Worm (Caenorhabditis elegans): Measurements from ENCODE around the gene madf-5.
A peak's percentile ranks its signal among the peaks of the same experiment; 100 is the strongest.

The madf-5 gene

DNA sequence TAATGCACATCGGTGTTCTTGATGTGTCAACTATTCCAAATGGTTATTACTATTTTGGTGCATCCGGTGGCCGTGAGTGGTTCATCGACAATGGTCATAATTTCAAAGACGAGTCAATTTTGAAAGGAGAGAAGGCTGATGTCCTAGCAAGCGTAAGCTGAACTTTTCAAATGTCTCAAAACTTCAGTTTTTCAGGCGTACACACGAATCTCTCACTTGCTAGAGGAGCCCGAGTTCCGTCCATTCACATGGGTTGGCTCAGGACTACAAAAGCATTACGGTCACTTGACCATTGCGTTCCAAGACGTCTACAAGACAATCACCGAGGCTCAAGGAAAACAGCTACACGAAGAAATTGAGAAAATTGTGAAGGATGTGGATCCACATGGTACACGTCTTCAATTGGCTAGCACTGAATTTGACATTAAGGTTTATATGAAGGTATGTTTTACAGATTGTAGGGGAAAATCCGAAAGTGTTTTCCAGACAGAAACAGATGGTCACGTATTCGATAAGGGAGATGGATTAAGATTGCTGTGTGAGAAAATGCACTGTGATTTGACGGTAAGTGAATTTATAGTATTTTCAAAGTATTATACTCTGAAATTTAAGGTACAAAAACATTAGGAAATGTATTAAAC is 36.0 kb downstream of the madf-5 start:
- TF ChIP-seq rpc-1 (optimal IDR thresholded peaks at IDR 0.05) (no peak), rpc-1 (tag; optimal IDR thresholded peaks at IDR 0.05) (no peak), F52B5.7 (tag; optimal IDR thresholded peaks at IDR 0.05) (peak; percentile 1), ztf-6 (GFP tag; IDR thresholded peaks at IDR 0.05) (no peak), madf-3 (GFP tag; IDR thresholded peaks at IDR 0.05) (no peak)

DNA sequence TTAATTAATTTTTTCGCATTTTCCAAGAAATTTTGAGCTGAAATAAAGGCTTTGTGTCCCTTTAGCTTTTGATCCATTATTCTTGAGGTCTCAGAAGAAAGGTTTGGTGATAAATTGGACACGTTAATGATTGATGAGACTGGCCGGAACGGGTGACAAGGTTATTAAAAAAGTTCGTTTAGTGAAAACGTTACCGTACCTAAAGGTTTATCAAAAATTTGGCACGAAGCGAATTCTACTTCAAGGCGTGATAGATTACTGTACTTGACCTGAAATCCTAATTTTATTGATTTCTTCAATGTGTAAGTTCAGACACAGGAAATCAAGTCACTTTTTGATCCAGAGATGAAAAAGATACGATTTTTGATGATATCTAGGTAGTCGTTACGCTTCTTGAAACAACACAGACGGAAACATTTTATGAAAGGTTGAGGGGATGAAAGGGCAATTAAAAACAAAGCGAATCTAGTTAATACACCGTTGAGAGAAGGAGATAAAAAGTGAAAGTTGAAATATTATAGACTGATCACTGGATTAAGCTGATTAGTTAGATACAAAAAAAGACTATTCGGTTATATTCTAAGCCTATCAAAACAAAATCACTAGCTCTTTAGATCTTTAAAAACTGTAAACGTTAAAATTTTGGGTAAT is 37.2 kb downstream of the madf-5 start:
- TF ChIP-seq atf-7 (tag; optimal IDR thresholded peaks at IDR 0.05) (no peak), ama-1 (optimal IDR thresholded peaks at IDR 0.05) (peak; percentile 35), ama-1 (GFP tag; optimal IDR thresholded peaks at IDR 0.05) (no peak), bed-2 (GFP tag; IDR thresholded peaks at IDR 0.05) (no peak), pbrm-1 (GFP tag; IDR thresholded peaks at IDR 0.05) (no peak), egl-44 (GFP tag; IDR thresholded peaks at IDR 0.05) (no peak)

DNA sequence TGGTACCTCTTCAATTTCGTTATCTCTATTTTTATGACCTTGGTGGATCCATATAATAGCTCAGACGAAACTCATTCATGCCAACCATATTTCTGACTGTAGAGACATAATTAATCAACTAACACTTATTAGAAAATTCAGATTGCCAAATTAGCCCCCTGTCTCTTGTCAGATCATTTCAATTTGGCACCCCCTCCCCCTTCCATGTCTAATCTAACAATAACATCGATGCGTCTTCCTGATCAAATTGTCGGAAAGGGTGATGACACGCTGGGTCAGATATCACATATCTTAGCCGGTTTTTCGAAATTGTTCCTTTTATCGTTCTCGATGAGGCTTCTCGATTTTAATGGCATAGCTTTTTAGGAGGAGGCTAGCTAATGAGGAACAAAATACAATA is 37.9 kb downstream of the madf-5 start:
- TF ChIP-seq let-526 (GFP tag; IDR thresholded peaks at IDR 0.05) (no peak), lag-1 (GFP tag; IDR thresholded peaks at IDR 0.05) (no peak)

DNA sequence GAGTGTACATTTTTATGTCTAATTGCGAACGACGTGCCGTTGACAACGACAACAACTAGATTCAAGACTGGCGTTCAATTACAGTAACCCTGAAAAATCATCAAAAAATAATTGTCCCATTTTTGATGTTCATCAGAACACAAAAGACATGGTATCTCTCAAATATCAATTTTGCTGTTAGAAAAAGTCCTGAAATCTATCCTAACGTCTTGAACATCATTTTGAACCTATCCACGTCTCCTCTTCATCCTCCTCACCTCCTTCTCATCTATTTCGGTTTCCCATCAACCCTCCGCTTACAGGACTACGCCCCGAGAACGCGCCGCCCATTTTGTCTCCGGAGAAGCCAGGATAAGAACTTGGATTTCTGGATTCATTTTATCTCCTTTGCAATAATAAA is 42.3 kb downstream of the madf-5 start, which contains the start of gene mltn-9:
Gene mltn-9 (plus strand): TSS at position 301 of the 400 bp plus-strand sequence.
- TF ChIP-seq B0261.1 (tag; optimal IDR thresholded peaks at IDR 0.05), result no peak
- TF ChIP-seq T26A5.8 (tag; optimal IDR thresholded peaks at IDR 0.05), result no peak
- TF ChIP-seq zfh-2 (GFP tag; conservative IDR thresholded peaks at IDR 0.05), result no peak
- TF ChIP-seq pbrm-1 (GFP tag; IDR thresholded peaks at IDR 0.05), result no peak
- TF ChIP-seq hmg-1.2 (GFP tag; IDR thresholded peaks at IDR 0.05), result no peak
- no peak for TF ChIP-seq aptf-3 (GFP tag; IDR thresholded peaks at IDR 0.05)
- no peak for TF ChIP-seq T07F8.4 (tag; optimal IDR thresholded peaks at IDR 0.05)

DNA sequence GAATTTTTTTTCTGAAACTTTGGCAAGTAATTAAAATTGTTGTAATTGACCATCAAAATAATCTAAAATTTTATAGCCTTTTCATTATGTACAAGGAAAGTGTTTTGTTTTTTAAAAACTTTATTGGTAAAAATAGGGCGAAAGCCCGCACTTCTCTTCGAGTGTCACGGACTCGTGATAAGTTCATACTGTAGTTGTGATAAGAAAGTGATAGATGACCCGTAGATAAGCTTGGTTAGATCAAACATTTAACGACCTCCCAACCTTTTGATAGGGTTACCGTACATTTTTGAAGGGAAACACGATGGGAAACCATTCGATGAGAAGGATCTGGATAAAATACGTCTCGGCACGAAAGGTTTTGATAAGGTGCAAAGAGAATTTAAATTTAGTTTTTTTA is 43.0 kb downstream of the madf-5 start:
- TF ChIP-seq snpc-4 (GFP tag; optimal IDR thresholded peaks at IDR 0.05) (no peak), snpc-4 (tag; optimal IDR thresholded peaks at IDR 0.05) (no peak), let-607 (tag; optimal IDR thresholded peaks at IDR 0.05) (no peak), ccch-3 (GFP tag; optimal IDR thresholded peaks at IDR 0.05) (no peak), F37B4.10 (GFP tag; IDR thresholded peaks at IDR 0.05) (no peak), C17E4.6 (GFP tag; IDR thresholded peaks at IDR 0.05) (no peak), pbrm-1 (GFP tag; IDR thresholded peaks at IDR 0.05) (no peak), zfh-2 (GFP tag; conservative IDR thresholded peaks at IDR 0.05) (no peak), ztf-3 (GFP tag; optimal IDR thresholded peaks at IDR 0.05) (no peak), T26A5.8 (tag; optimal IDR thresholded peaks at IDR 0.05) (no peak), hmg-20 (GFP tag; IDR thresholded peaks at IDR 0.05) (no peak), nhr-179 (tag; optimal IDR thresholded peaks at IDR 0.05) (no peak)

DNA sequence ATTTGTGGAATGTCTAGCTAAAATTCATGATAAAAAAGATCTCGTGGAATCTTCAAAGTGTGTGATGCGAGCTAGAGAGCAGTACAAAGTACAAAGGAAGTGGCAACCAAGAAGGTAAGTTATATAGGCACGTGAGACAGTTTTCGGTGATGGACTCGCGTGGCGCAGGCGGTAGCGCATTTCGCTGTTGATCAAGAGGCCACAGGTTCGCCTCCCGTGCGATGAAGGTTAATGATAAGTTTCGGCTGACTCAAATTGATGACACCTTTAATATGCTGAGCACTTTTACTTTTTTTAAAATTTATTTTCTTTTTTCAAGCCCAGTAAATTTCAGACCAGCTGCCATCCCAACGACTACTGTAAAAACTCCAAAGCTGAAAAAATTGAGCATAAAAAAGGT is 43.5 kb downstream of the madf-5 start:
- TF ChIP-seq Y53G8AR.9 (GFP tag; conservative IDR thresholded peaks at IDR 0.05), result peak; percentile 57; the same call in 1 of the 2 replicates
- no peak for TF ChIP-seq unc-62 (GFP tag; optimal IDR thresholded peaks at IDR 0.05)
- TF ChIP-seq lag-1 (GFP tag; IDR thresholded peaks at IDR 0.05), result no peak
- TF ChIP-seq dpff-1 (tag; optimal IDR thresholded peaks at IDR 0.05), result no peak
- peak; percentile 12 for TF ChIP-seq lin-40 (tag; optimal IDR thresholded peaks at IDR 0.05)
- TF ChIP-seq C06A6.2 (GFP tag; conservative IDR thresholded peaks at IDR 0.05), result no peak
- no peak for TF ChIP-seq xnd-1 (tag; optimal IDR thresholded peaks at IDR 0.05)
- no peak for TF ChIP-seq akir-1 (GFP tag; optimal IDR thresholded peaks at IDR 0.05)
- TF ChIP-seq F22D6.2 (tag; optimal IDR thresholded peaks at IDR 0.05), result no peak
- TF ChIP-seq ztf-22 (GFP tag; optimal IDR thresholded peaks at IDR 0.05), result no peak
- TF ChIP-seq egrh-3 (GFP tag; IDR thresholded peaks at IDR 0.05), result 0 out of 2 replicates have a peak, but pooled peaks have one; percentile 30
- TF ChIP-seq snpc-3.4 (tag; optimal IDR thresholded peaks at IDR 0.05), result peak; percentile 55
- TF ChIP-seq ceh-40 (GFP tag; IDR thresholded peaks at IDR 0.05), result 0 out of 2 replicates have a peak, but pooled peaks have one; percentile 82
- TF ChIP-seq somi-1 (GFP tag; optimal IDR thresholded peaks at IDR 0.05), result peak; percentile 15
